Fruit fly (Drosophila melanogaster) whole organism, embryonic: Measurements from ENCODE around the gene CG16964.

Source experiments
- Bdp1 ChIP-seq: fragments of 200-800 bp; sonication (Bioruptor generic); optimal IDR thresholded peaks from 3 replicates; lab custom pipeline; 2016; ENCODE audit warnings: missing biosample characterization, missing genetic modification characterization
- CG10321 ChIP-seq: fragments of 200-800 bp; sonication (Bioruptor generic); IDR thresholded peaks from 2 replicates; pipeline ENCODE4 v1.3.6; 2022; ENCODE audit warnings: missing biosample characterization, missing genetic modification characterization
- CG10959 ChIP-seq: fragments of 200-800 bp; sonication (Bioruptor generic); IDR thresholded peaks from 2 replicates; pipeline ENCODE4 v1.3.6; 2022; ENCODE audit warnings: missing biosample characterization, missing genetic modification characterization
- CG11247 ChIP-seq: fragments of 200-800 bp; sonication (Bioruptor generic); IDR thresholded peaks from 2 replicates; pipeline ENCODE4 v1.3.6; 2022; ENCODE audit warnings: missing biosample characterization, missing genetic modification characterization
- CG11398 ChIP-seq: fragments of 200-800 bp; sonication (Bioruptor generic); optimal IDR thresholded peaks from 2 replicates; lab custom pipeline; 2016; ENCODE audit warnings: missing biosample characterization, missing genetic modification characterization
- CG12219 ChIP-seq: fragments of 200-800 bp; sonication (Bioruptor generic); optimal IDR thresholded peaks from 3 replicates; lab custom pipeline; 2018; ENCODE audit warnings: missing biosample characterization, mild to moderate bottlenecking, missing genetic modification characterization
- CG12659 ChIP-seq: fragments of 200-800 bp; sonication (Bioruptor generic); optimal IDR thresholded peaks from 3 replicates; lab custom pipeline; 2017; ENCODE audit warnings: mild to moderate bottlenecking, missing biosample characterization, missing genetic modification reagents, missing genetic modification characterization
- CG14441 ChIP-seq: fragments of 200-800 bp; sonication (Bioruptor generic); IDR thresholded peaks from 2 replicates; pipeline ENCODE4 v1.3.6; 2022; ENCODE audit warnings: missing biosample characterization, missing genetic modification characterization
- CG15696 ChIP-seq: fragments of 200-800 bp; sonication (Bioruptor generic); optimal IDR thresholded peaks from 2 replicates; lab custom pipeline; 2019; ENCODE audit warnings: missing biosample characterization, mild to moderate bottlenecking, missing genetic modification characterization, moderate library complexity
- CG1792 ChIP-seq: fragments of 200-800 bp; sonication (Bioruptor generic); optimal IDR thresholded peaks from 2 replicates; lab custom pipeline; 2016; ENCODE audit warnings: missing biosample characterization, missing genetic modification characterization
- CG1832 ChIP-seq: fragments of 200-800 bp; sonication (Bioruptor generic); optimal IDR thresholded peaks from 2 replicates; lab custom pipeline; 2017; ENCODE audit warnings: missing biosample characterization, mild to moderate bottlenecking, missing genetic modification characterization, inconsistent platforms
- CG18764 ChIP-seq: fragments of 200-800 bp; sonication (Bioruptor generic); optimal IDR thresholded peaks from 3 replicates; lab custom pipeline; 2016; ENCODE audit warnings: missing biosample characterization, missing genetic modification characterization
- CG2678 ChIP-seq: fragments of 200-800 bp; sonication (Bioruptor generic); optimal IDR thresholded peaks from 3 replicates; lab custom pipeline; 2019; ENCODE audit warnings: missing biosample characterization, mild to moderate bottlenecking, missing genetic modification characterization, moderate library complexity
- CG31224 ChIP-seq: fragments of 200-800 bp; sonication (Bioruptor generic); IDR thresholded peaks from 2 replicates; pipeline ENCODE4 v1.3.6; 2022; ENCODE audit warnings: missing biosample characterization, missing genetic modification characterization
- CG33213 ChIP-seq: fragments of 200-800 bp; sonication (Bioruptor generic); optimal IDR thresholded peaks from 3 replicates; lab custom pipeline; 2016; ENCODE audit warnings: missing biosample characterization, missing genetic modification characterization
- CG4328 ChIP-seq: fragments of 200-800 bp; sonication (Bioruptor generic); optimal IDR thresholded peaks from 3 replicates; lab custom pipeline; 2017; ENCODE audit warnings: missing biosample characterization, missing genetic modification reagents, missing genetic modification characterization
- CG6813 ChIP-seq: fragments of 200-800 bp; sonication (Bioruptor generic); optimal IDR thresholded peaks from 2 replicates; lab custom pipeline; 2017; ENCODE audit warnings: missing biosample characterization, missing genetic modification characterization, mild to moderate bottlenecking, moderate library complexity, missing genetic modification reagents
- CG7839 ChIP-seq: fragments of 200-800 bp; sonication (Bioruptor generic); optimal IDR thresholded peaks from 3 replicates; lab custom pipeline; 2018; ENCODE audit warnings: missing biosample characterization, mild to moderate bottlenecking, missing genetic modification characterization, moderate library complexity
- CG9437 ChIP-seq: fragments of 200-800 bp; sonication (Bioruptor generic); optimal IDR thresholded peaks from 2 replicates; lab custom pipeline; 2018; ENCODE audit warnings: missing biosample characterization, mild to moderate bottlenecking, missing genetic modification characterization
- D19A ChIP-seq: fragments of 200-800 bp; optimal IDR thresholded peaks from 3 replicates; lab custom pipeline; 2019; ENCODE audit warnings: missing biosample characterization, mild to moderate bottlenecking, missing genetic modification characterization, moderate library complexity
- Dref ChIP-seq: fragments of 200-800 bp; sonication (Bioruptor generic); IDR thresholded peaks from 2 replicates; pipeline ENCODE4 v1.3.6; 2022; ENCODE audit warnings: missing biosample characterization, missing genetic modification characterization
- Drgx ChIP-seq: fragments of 200-800 bp; sonication (Bioruptor generic); IDR thresholded peaks from 2 replicates; pipeline ENCODE4 v1.3.6; 2022; ENCODE audit warnings: missing biosample characterization, missing genetic modification characterization
- E2f2 ChIP-seq: fragments of 200-800 bp; sonication (Bioruptor generic); IDR thresholded peaks from 2 replicates; pipeline ENCODE4 v1.3.6; 2022; ENCODE audit warnings: missing biosample characterization, missing genetic modification characterization
- Hsf ChIP-seq: fragments of 200-800 bp; sonication (Bioruptor generic); optimal IDR thresholded peaks from 3 replicates; lab custom pipeline; 2016; ENCODE audit warnings: missing biosample characterization, missing genetic modification characterization
- Jarid2 ChIP-seq: fragments of 200-800 bp; sonication (Bioruptor generic); optimal IDR thresholded peaks from 3 replicates; lab custom pipeline; 2017; ENCODE audit warnings: mild to moderate bottlenecking, missing biosample characterization, missing genetic modification reagents, missing genetic modification characterization
- MTF-1 ChIP-seq: fragments of 200-800 bp; sonication (Bioruptor generic); optimal IDR thresholded peaks from 2 replicates; lab custom pipeline; 2018; ENCODE audit warnings: missing biosample characterization, mild to moderate bottlenecking, missing genetic modification characterization, borderline replicate concordance
- Trl ChIP-seq, 3 experiments: fragments of >200 bp in 2 of 3; fragments of 200-800 bp in 1 of 3; sonication (Bioruptor generic) in 1 of 3; optimal IDR thresholded peaks; 2 replicates in 1 of 3; 3 replicates in 2 of 3; lab custom pipeline; 2016 to 2017; ENCODE audit warnings: missing biosample characterization in 1 of 3, missing genetic modification characterization in 1 of 3
- ara ChIP-seq: fragments of 200-800 bp; sonication (Bioruptor generic); IDR thresholded peaks from 2 replicates; pipeline ENCODE4 v1.3.6; 2022; ENCODE audit warnings: missing biosample characterization, missing genetic modification characterization
- br ChIP-seq: fragments of >200 bp; optimal IDR thresholded peaks from 2 replicates; lab custom pipeline; 2017
- btn ChIP-seq: fragments of 200-800 bp; sonication (Bioruptor generic); optimal IDR thresholded peaks from 2 replicates; lab custom pipeline; 2016; ENCODE audit warnings: missing biosample characterization, missing genetic modification characterization
- cad ChIP-seq: fragments of >200 bp; optimal IDR thresholded peaks from 2 replicates; lab custom pipeline; 2017; ENCODE audit warnings: missing biosample characterization, missing genetic modification characterization
- cg ChIP-seq: fragments of 200-800 bp; sonication (Bioruptor generic); optimal IDR thresholded peaks from 3 replicates; lab custom pipeline; 2019; ENCODE audit warnings: missing biosample characterization, mild to moderate bottlenecking, missing genetic modification characterization, moderate library complexity
- crp ChIP-seq, 2 experiments: fragments of 200-800 bp; sonication (Bioruptor generic); optimal IDR thresholded peaks; 2 replicates in 1 of 2; 3 replicates in 1 of 2; lab custom pipeline; 2017; ENCODE audit warnings: missing biosample characterization in 2 of 2, missing genetic modification characterization in 2 of 2, mild to moderate bottlenecking in 1 of 2, moderate library complexity in 1 of 2
- dati ChIP-seq: fragments of 200-800 bp; sonication (Bioruptor generic); IDR thresholded peaks from 2 replicates; pipeline ENCODE4 v1.3.6; 2022; ENCODE audit warnings: missing biosample characterization, missing genetic modification characterization
- ewg ChIP-seq: fragments of 200-800 bp; sonication (Bioruptor generic); optimal IDR thresholded peaks from 3 replicates; lab custom pipeline; 2017; ENCODE audit warnings: mild to moderate bottlenecking, missing biosample characterization, missing genetic modification reagents, missing genetic modification characterization
- ken ChIP-seq: fragments of 200-800 bp; sonication (Bioruptor generic); IDR thresholded peaks from 3 replicates; pipeline ENCODE4 v1.3.6; 2022; ENCODE audit warnings: missing biosample characterization, missing genetic modification characterization
- lbe ChIP-seq: fragments of 200-800 bp; sonication (Bioruptor generic); optimal IDR thresholded peaks from 2 replicates; lab custom pipeline; 2016; ENCODE audit warnings: missing biosample characterization, mild to moderate bottlenecking, missing genetic modification characterization
- mam ChIP-seq: fragments of 200-800 bp; sonication (Bioruptor generic); optimal IDR thresholded peaks from 3 replicates; lab custom pipeline; 2016; ENCODE audit warnings: missing biosample characterization, missing genetic modification characterization
- pfk ChIP-seq: fragments of 200-800 bp; sonication (Bioruptor generic); optimal IDR thresholded peaks from 2 replicates; lab custom pipeline; 2018; ENCODE audit warnings: missing biosample characterization, mild to moderate bottlenecking, missing genetic modification characterization, moderate library complexity
- prd ChIP-seq, 3 experiments: fragments of >200 bp in 2 of 3; fragments of 200-800 bp in 1 of 3; sonication (Bioruptor generic) in 1 of 3; optimal IDR thresholded peaks in 2 of 3; IDR thresholded peaks in 1 of 3; 2 replicates in 2 of 3; 3 replicates in 1 of 3; pipeline versions ENCODE4 v1.3.6 to Lab custom; 2017 to 2022; ENCODE audit warnings: missing biosample characterization in 1 of 3, missing genetic modification characterization in 1 of 3
- pros ChIP-seq: fragments of 200-800 bp; sonication (Bioruptor generic); optimal IDR thresholded peaks from 3 replicates; lab custom pipeline; 2019; ENCODE audit warnings: missing biosample characterization, mild to moderate bottlenecking, missing genetic modification characterization, moderate library complexity
- pum ChIP-seq: fragments of 200-800 bp; sonication (Bioruptor generic); optimal IDR thresholded peaks from 2 replicates; lab custom pipeline; 2016; ENCODE audit warnings: missing biosample characterization, missing genetic modification characterization
- sens ChIP-seq: fragments of 200-800 bp; sonication (Bioruptor generic); peaks from one replicate; lab custom pipeline; 2016; ENCODE audit warnings: missing biosample characterization, missing genetic modification characterization
- tna ChIP-seq: fragments of 200-800 bp; sonication (Bioruptor generic); IDR thresholded peaks from 2 replicates; pipeline ENCODE4 v1.3.6; 2022; ENCODE audit warnings: missing biosample characterization, missing genetic modification characterization; ENCODE audit not compliant: partially characterized antibody
- ttk ChIP-seq: fragments of 200-800 bp; sonication (Bioruptor generic); IDR thresholded peaks from 2 replicates; pipeline ENCODE4 v2.1.2; 2022; ENCODE audit warnings: missing biosample characterization, missing genetic modification characterization
- vfl ChIP-seq: fragments of 200-800 bp; sonication (Bioruptor generic); optimal IDR thresholded peaks from 2 replicates; lab custom pipeline; 2016; ENCODE audit warnings: missing biosample characterization, missing genetic modification characterization
- wor ChIP-seq: fragments of 200-800 bp; sonication (Bioruptor generic); IDR thresholded peaks from 2 replicates; pipeline ENCODE4 v1.3.6; 2022; ENCODE audit warnings: missing biosample characterization, missing genetic modification characterization

CG16964 gene

dm6 chr2L:11965610-11966594 is 18.2 kb downstream of the CG16964 start (continued):
- TF ChIP-seq br (lab: Kevin White, UChicago) (no peak), CG7839 (no peak), CG18764 (GFP tag; lab: Kevin White, UChicago) (no peak), Hsf (GFP tag; lab: Kevin White, UChicago) (no peak), CG10321 (no peak), CG31224 (GFP tag; lab: Robert Waterston, UW) (no peak), CG9437 (GFP tag; lab: Kevin White, UChicago) (no peak), CG15696 (tag; lab: Kevin White, UChicago) (no peak), wor (GFP tag; lab: Robert Waterston, UW) (no peak), Dref (GFP tag; lab: Robert Waterston, UW) (no peak), CG4328 (GFP tag; lab: Kevin White, UChicago) (no peak), CG6813 (GFP tag; lab: Kevin White, UChicago) (no peak), pfk (GFP tag; lab: Kevin White, UChicago) (no peak), Jarid2 (no peak), Drgx (GFP tag; lab: Robert Waterston, UW) (0 out of 2 replicates have a peak, but pooled peaks have one; percentile 12), sens (GFP tag; lab: Kevin White, UChicago) (peak; percentile 79), tna (GFP tag; lab: Robert Waterston, UW) (no peak), CG14441 (GFP tag; lab: Robert Waterston, UW) (no peak), ara (GFP tag; lab: Robert Waterston, UW) (no peak), CG11247 (GFP tag; lab: Robert Waterston, UW) (0 out of 2 replicates have a peak, but pooled peaks have one; percentile 8), lbe (GFP tag; lab: Kevin White, UChicago) (peak; percentile 0), CG11398 (GFP tag; lab: Kevin White, UChicago) (no peak), crp (GFP tag; optimal IDR thresholded peaks at IDR 0.05; lab: Kevin White, UChicago) (no peak), E2f2 (no peak), btn (no peak)

- TF ChIP-seq Bdp1 (GFP tag; lab: Kevin White, UChicago) (no peak), CG12219 (no peak), dati (GFP tag; lab: Robert Waterston, UW) (no peak), D19A (peak; percentile 80), ewg (no peak), cg (peak; percentile 47), CG1832 (peak; percentile 66), CG33213 (GFP tag; lab: Kevin White, UChicago) (no peak), CG2678 (no peak), CG12659 (GFP tag; lab: Kevin White, UChicago) (no peak), MTF-1 (GFP tag; lab: Kevin White, UChicago) (no peak), pros (GFP tag; lab: Kevin White, UChicago) (peak; percentile 10), Trl (optimal IDR thresholded peaks at IDR 0.05; lab: Kevin White, UChicago) (peak in 1 of 2 experiments; percentile 21), Trl (GFP tag; optimal IDR thresholded peaks at IDR 0.05; lab: Kevin White, UChicago) (no peak), sens (GFP tag; lab: Kevin White, UChicago) (peak; percentile 45), mam (GFP tag; lab: Kevin White, UChicago) (no peak), ttk (GFP tag; lab: Robert Waterston, UW) (no peak), CG1792 (no peak), prd (optimal IDR thresholded peaks at IDR 0.05; lab: Kevin White, UChicago) (no peak), prd (GFP tag; IDR thresholded peaks at IDR 0.05; lab: Robert Waterston, UW) (no peak), ken (GFP tag; lab: Robert Waterston, UW) (no peak), pum (GFP tag; lab: Kevin White, UChicago) (no peak), CG10959 (no peak), cad (peak; percentile 40), vfl (GFP tag; lab: Kevin White, UChicago) (no peak)
Observed at dm6 chr2L:11968581-11969272, 21.0 kb downstream of the CG16964 start.
